Worm (Caenorhabditis elegans) whole organism, L4/young adult: ENCODE results near the gene K03B4.9.

Experiments used
- W03F9.2 ChIP-seq: fragments of 150-350 bp; optimal IDR thresholded peaks from 2 replicates; lab custom pipeline; 2014; ENCODE audit warnings: missing biosample characterization, missing genetic modification characterization
- dao-5 ChIP-seq: sonication (generic microtip); optimal IDR thresholded peaks from 2 replicates; lab custom pipeline; 2016; ENCODE audit warnings: missing genotype, missing genetic modification characterization, moderate library complexity, missing compliant biosample characterization
- him-1 ChIP-seq: sonication (generic microtip); optimal IDR thresholded peaks from 2 replicates; lab custom pipeline; 2016; ENCODE audit warnings: missing genotype, missing genetic modification reagents, missing genetic modification characterization, missing compliant biosample characterization

DNA sequence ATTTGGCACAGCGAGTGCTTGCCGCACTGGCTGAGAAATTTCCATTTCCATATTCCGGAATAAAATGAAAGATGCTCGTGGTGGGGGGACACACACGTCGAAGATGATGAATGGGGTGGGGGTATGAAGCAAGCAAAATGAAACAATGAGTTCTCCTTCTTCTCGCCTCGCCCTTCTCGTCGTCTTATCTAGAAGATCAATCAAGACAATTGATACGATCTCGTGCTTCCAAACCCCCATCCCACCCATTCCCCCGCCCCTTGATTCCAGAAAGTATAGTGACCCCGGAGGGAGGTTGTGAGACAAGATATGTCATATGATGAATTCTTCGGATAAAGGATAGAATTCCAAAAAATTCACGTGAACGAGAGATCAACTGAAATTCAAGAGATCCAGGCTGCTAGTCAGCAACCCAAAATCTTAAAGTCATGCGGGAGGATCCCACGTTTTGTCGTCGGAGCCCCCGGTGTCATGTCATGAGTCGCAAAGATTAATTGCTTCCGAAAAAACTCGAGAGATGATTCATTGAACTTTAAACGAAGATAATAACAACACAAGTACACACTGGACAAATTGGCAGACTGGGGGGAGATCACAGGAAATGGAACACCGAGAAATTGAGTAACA lies 22.2 kb upstream of the K03B4.9 start:
- TF ChIP-seq dao-5 (tag; lab: Kevin White, UChicago) (no peak), him-1 (no peak), W03F9.2 (no peak)
